1 fruit fly cellular context compared by ENCODE assay signal in the genomic region with DNA sequence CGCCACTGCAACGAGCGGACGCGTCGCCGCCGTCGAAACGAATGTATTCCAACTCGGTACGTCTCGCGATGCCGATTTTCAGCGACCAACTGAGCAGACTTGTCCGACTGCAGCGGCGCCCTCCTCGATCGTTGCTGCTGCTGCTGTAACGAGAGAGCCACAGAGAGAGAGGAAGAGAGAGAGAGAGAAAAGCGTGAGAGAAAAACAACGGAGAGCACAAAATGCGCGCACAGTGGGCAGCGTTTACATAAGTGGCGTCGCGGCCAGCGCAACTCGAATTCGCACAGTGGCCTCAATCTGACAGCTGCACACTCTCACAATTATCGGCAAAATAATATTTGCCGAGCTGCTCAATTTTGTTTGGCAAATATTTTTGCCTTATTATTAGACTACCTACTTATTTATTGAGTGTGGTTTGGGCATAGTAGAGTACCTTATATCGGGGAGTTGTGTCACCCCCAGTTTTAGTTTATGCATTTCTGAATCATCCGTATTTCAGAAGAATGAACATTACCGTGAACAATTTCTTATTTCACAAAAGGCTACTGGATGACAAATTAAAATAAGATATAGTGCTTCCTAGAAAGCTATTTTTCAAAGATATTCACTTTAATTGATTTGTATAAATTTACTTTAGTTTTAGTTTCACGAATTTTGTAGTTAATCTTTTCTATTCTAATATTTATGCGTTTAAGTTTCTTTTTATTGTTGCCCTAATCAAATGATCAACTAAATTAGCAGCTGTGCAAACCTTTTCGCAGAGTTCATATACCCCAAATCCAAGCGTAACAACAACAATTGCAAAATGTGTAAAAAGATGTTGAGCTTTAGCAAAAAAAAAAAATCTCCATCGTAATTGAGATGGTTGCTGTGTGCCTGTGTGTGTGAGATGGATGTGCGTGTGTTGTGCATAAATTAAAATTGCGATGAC.
TF ChIP-seq lines count a peak whose summit lies in the region.

No protein-coding gene starts in this region.

TF ChIP-seq in whole organism, embryonic, 481 proteins besides CTCF, POLR2A, EP300 and RAD21 (continued from another document and continues in another):
- no peak for TF ChIP-seq Dek (tag; optimal IDR thresholded peaks at IDR 0.05; lab: Kevin White, UChicago)
- no peak for TF ChIP-seq Kr (GFP tag; optimal IDR thresholded peaks at IDR 0.05; lab: Kevin White, UChicago)
- peak; percentile 49 for TF ChIP-seq gsb-n (tag; optimal IDR thresholded peaks at IDR 0.05; lab: Kevin White, UChicago)
- TF ChIP-seq bsh (GFP tag; optimal IDR thresholded peaks at IDR 0.05; lab: Kevin White, UChicago), result peak in 1 of 2 experiments; percentile 58
- TF ChIP-seq kay (GFP tag; optimal IDR thresholded peaks at IDR 0.05; lab: Kevin White, UChicago), result peak; percentile 68
- TF ChIP-seq CG8944 (GFP tag; optimal IDR thresholded peaks at IDR 0.05; lab: Kevin White, UChicago), result peak; percentile 71
- peak; percentile 46; the same call in 1 of the 2 replicates for TF ChIP-seq danr (GFP tag; IDR thresholded peaks at IDR 0.05; lab: Robert Waterston, UW)
- TF ChIP-seq CG10959 (GFP tag; IDR thresholded peaks at IDR 0.05; lab: Robert Waterston, UW), result 0 out of 2 replicates have a peak, but pooled peaks have one; percentile 20
- TF ChIP-seq Rfx (GFP tag; IDR thresholded peaks at IDR 0.05; lab: Robert Waterston, UW), result peak; percentile 87
- peak; percentile 74 for TF ChIP-seq Deaf1 (tag; optimal IDR thresholded peaks at IDR 0.05; lab: Kevin White, UChicago)
- TF ChIP-seq D19A (tag; optimal IDR thresholded peaks at IDR 0.05; lab: Kevin White, UChicago), result peak; percentile 74
- no peak for TF ChIP-seq Eip74EF (GFP tag; optimal IDR thresholded peaks at IDR 0.05; lab: Kevin White, UChicago)
- TF ChIP-seq CG7928 (GFP tag; optimal IDR thresholded peaks at IDR 0.05; lab: Kevin White, UChicago), result no peak
- TF ChIP-seq slbo (GFP tag; IDR thresholded peaks at IDR 0.05; lab: Robert Waterston, UW), result peak; percentile 89
- peak; percentile 70 for TF ChIP-seq CG3281 (GFP tag; optimal IDR thresholded peaks at IDR 0.05; lab: Kevin White, UChicago)
- TF ChIP-seq CG12071 (GFP tag; optimal IDR thresholded peaks at IDR 0.05; lab: Kevin White, UChicago), result peak; percentile 38
- TF ChIP-seq repo (GFP tag; optimal IDR thresholded peaks at IDR 0.05; lab: Kevin White, UChicago), result peak; percentile 56
- peak in 1 of 2 experiments; percentile 86 for TF ChIP-seq eve (GFP tag; optimal IDR thresholded peaks at IDR 0.05; lab: Kevin White, UChicago)
- TF ChIP-seq CG11398 (GFP tag; optimal IDR thresholded peaks at IDR 0.05; lab: Kevin White, UChicago), result no peak
- peak; percentile 92 to 100 for TF ChIP-seq Trl (optimal IDR thresholded peaks at IDR 0.05; lab: Kevin White, UChicago)
- peak; percentile 76 for TF ChIP-seq Trl (GFP tag; optimal IDR thresholded peaks at IDR 0.05; lab: Kevin White, UChicago)
- TF ChIP-seq CG15269 (tag; optimal IDR thresholded peaks at IDR 0.05; lab: Kevin White, UChicago), result peak; percentile 43
- peak; percentile 52 for TF ChIP-seq org-1 (GFP tag; optimal IDR thresholded peaks at IDR 0.05; lab: Kevin White, UChicago)
- TF ChIP-seq gcm (GFP tag; optimal IDR thresholded peaks at IDR 0.05; lab: Kevin White, UChicago), result peak; percentile 2
- TF ChIP-seq wor (GFP tag; IDR thresholded peaks at IDR 0.05; lab: Robert Waterston, UW), result peak; percentile 34; the same call in 1 of the 2 replicates
- TF ChIP-seq Hsf (GFP tag; optimal IDR thresholded peaks at IDR 0.05; lab: Kevin White, UChicago), result peak; percentile 69
- TF ChIP-seq trem (tag; optimal IDR thresholded peaks at IDR 0.05; lab: Kevin White, UChicago), result peak; percentile 4
- peak; percentile 36 for TF ChIP-seq Myb (GFP tag; optimal IDR thresholded peaks at IDR 0.05; lab: Kevin White, UChicago)
- no peak for TF ChIP-seq hbn (GFP tag; IDR thresholded peaks at IDR 0.05; lab: Robert Waterston, UW; ENCODE audit: partially characterized antibody)
- TF ChIP-seq CG4820 (GFP tag; optimal IDR thresholded peaks at IDR 0.05; lab: Kevin White, UChicago), result peak; percentile 49
- TF ChIP-seq Ptx1 (GFP tag; IDR thresholded peaks at IDR 0.05; lab: Robert Waterston, UW), result peak; percentile 70
- peak; percentile 41 for TF ChIP-seq cwo (GFP tag; optimal IDR thresholded peaks at IDR 0.05; lab: Kevin White, UChicago)
- peak; percentile 66 for TF ChIP-seq CG11085 (GFP tag; IDR thresholded peaks at IDR 0.05; lab: Robert Waterston, UW)
- no peak for TF ChIP-seq ftz-f1 (GFP tag; optimal IDR thresholded peaks at IDR 0.05; lab: Kevin White, UChicago)
- TF ChIP-seq ems (GFP tag; optimal IDR thresholded peaks at IDR 0.05; lab: Kevin White, UChicago), result peak; percentile 69
- peak; percentile 14 for TF ChIP-seq CG13123 (GFP tag; optimal IDR thresholded peaks at IDR 0.05; lab: Kevin White, UChicago)
- peak in 1 of 3 experiments; percentile 26 for TF ChIP-seq Stat92E (GFP tag; optimal IDR thresholded peaks at IDR 0.05; lab: Kevin White, UChicago)
- TF ChIP-seq ham (GFP tag; IDR thresholded peaks at IDR 0.05; lab: Robert Waterston, UW), result no peak
- TF ChIP-seq lmd (GFP tag; IDR thresholded peaks at IDR 0.05; lab: Robert Waterston, UW), result peak; percentile 69
- peak; percentile 74 for TF ChIP-seq bcd (GFP tag; optimal IDR thresholded peaks at IDR 0.05; lab: Kevin White, UChicago)
- TF ChIP-seq CG2712 (tag; optimal IDR thresholded peaks at IDR 0.05; lab: Kevin White, UChicago), result peak; percentile 63
- peak; percentile 61; the same call in 1 of the 2 replicates for TF ChIP-seq seq (GFP tag; IDR thresholded peaks at IDR 0.05; lab: Robert Waterston, UW)
- 0 out of 2 replicates have a peak, but pooled peaks have one; percentile 45 for TF ChIP-seq sna (GFP tag; IDR thresholded peaks at IDR 0.05; lab: Robert Waterston, UW; ENCODE audit: partially characterized antibody)
- TF ChIP-seq ac (GFP tag; optimal IDR thresholded peaks at IDR 0.05; lab: Kevin White, UChicago), result no peak
- TF ChIP-seq CG1024 (GFP tag; IDR thresholded peaks at IDR 0.05; lab: Robert Waterston, UW), result peak; percentile 47; the same call in 1 of the 2 replicates
- TF ChIP-seq H15 (GFP tag; IDR thresholded peaks at IDR 0.05; lab: Robert Waterston, UW), result peak; percentile 65; the same call in 1 of the 3 replicates
- no peak for TF ChIP-seq CG14860 (GFP tag; IDR thresholded peaks at IDR 0.05; lab: Robert Waterston, UW; ENCODE audit: partially characterized antibody)
- no peak for TF ChIP-seq gfzf (GFP tag; optimal IDR thresholded peaks at IDR 0.05; lab: Kevin White, UChicago)
- peak; percentile 69 for TF ChIP-seq gem (tag; optimal IDR thresholded peaks at IDR 0.05; lab: Kevin White, UChicago)
- TF ChIP-seq exex (tag; optimal IDR thresholded peaks at IDR 0.05; lab: Kevin White, UChicago), result no peak
- TF ChIP-seq CrebB (tag; optimal IDR thresholded peaks at IDR 0.05; lab: Kevin White, UChicago), result no peak
- TF ChIP-seq CG6689 (GFP tag; IDR thresholded peaks at IDR 0.05; lab: Robert Waterston, UW), result peak; percentile 76
- peak; percentile 70 for TF ChIP-seq Hr3 (GFP tag; optimal IDR thresholded peaks at IDR 0.05; lab: Kevin White, UChicago)
- peak; percentile 45 for TF ChIP-seq fd96Cb (tag; optimal IDR thresholded peaks at IDR 0.05; lab: Kevin White, UChicago)
- TF ChIP-seq CG8089 (GFP tag; optimal IDR thresholded peaks at IDR 0.05; lab: Kevin White, UChicago), result peak; percentile 9
- TF ChIP-seq run (tag; optimal IDR thresholded peaks at IDR 0.05; lab: Kevin White, UChicago), result no peak
- TF ChIP-seq CG3847 (GFP tag; IDR thresholded peaks at IDR 0.05; lab: Robert Waterston, UW), result peak; percentile 74
- TF ChIP-seq CG8388 (GFP tag; optimal IDR thresholded peaks at IDR 0.05; lab: Kevin White, UChicago), result peak; percentile 54
- peak; percentile 90 for TF ChIP-seq Med (GFP tag; lab: Kevin White, UChicago)
- TF ChIP-seq Asciz (GFP tag; optimal IDR thresholded peaks at IDR 0.05; lab: Kevin White, UChicago), result peak; percentile 56
- TF ChIP-seq CG11696 (GFP tag; IDR thresholded peaks at IDR 0.05; lab: Robert Waterston, UW), result peak; percentile 51; the same call in 1 of the 2 replicates
- peak; percentile 14 for TF ChIP-seq CG10147 (GFP tag; optimal IDR thresholded peaks at IDR 0.05; lab: Kevin White, UChicago)
- TF ChIP-seq Doc2 (GFP tag; IDR thresholded peaks at IDR 0.05; lab: Robert Waterston, UW), result peak; percentile 34; the same call in 1 of the 2 replicates
- peak; percentile 48 for TF ChIP-seq CG11723 (GFP tag; optimal IDR thresholded peaks at IDR 0.05; lab: Kevin White, UChicago)
- TF ChIP-seq psq (GFP tag; optimal IDR thresholded peaks at IDR 0.05; lab: Kevin White, UChicago), result peak; percentile 35
- no peak for TF ChIP-seq mld (GFP tag; IDR thresholded peaks at IDR 0.05; lab: Robert Waterston, UW; ENCODE audit: partially characterized antibody)
- TF ChIP-seq dati (GFP tag; IDR thresholded peaks at IDR 0.05; lab: Robert Waterston, UW), result no peak
- TF ChIP-seq CG12236 (GFP tag; optimal IDR thresholded peaks at IDR 0.05; lab: Kevin White, UChicago), result peak; percentile 2
- TF ChIP-seq Lim3 (GFP tag; IDR thresholded peaks at IDR 0.05; lab: Robert Waterston, UW), result no peak
- TF ChIP-seq Sox100B (GFP tag; optimal IDR thresholded peaks at IDR 0.05; lab: Kevin White, UChicago), result peak; percentile 60
- peak; percentile 99 for TF ChIP-seq CG4707 (GFP tag; optimal IDR thresholded peaks at IDR 0.05; lab: Kevin White, UChicago)
- TF ChIP-seq dmrt11E (tag; optimal IDR thresholded peaks at IDR 0.05; lab: Kevin White, UChicago), result peak; percentile 31
- TF ChIP-seq hth (optimal IDR thresholded peaks at IDR 0.05; lab: Kevin White, UChicago), result no peak
- no peak for TF ChIP-seq ash1 (GFP tag; optimal IDR thresholded peaks at IDR 0.05; lab: Kevin White, UChicago)
- no peak for TF ChIP-seq p53 (GFP tag; optimal IDR thresholded peaks at IDR 0.05; lab: Kevin White, UChicago)
- peak; percentile 64 for TF ChIP-seq ap (GFP tag; IDR thresholded peaks at IDR 0.05; lab: Robert Waterston, UW)
- TF ChIP-seq mirr (GFP tag; optimal IDR thresholded peaks at IDR 0.05; lab: Kevin White, UChicago), result peak; percentile 35
- TF ChIP-seq pb (GFP tag; optimal IDR thresholded peaks at IDR 0.05; lab: Kevin White, UChicago), result peak; percentile 11
- TF ChIP-seq zfh1 (GFP tag; IDR thresholded peaks at IDR 0.05; lab: Robert Waterston, UW), result peak; percentile 73
- TF ChIP-seq pnt (GFP tag; optimal IDR thresholded peaks at IDR 0.05; lab: Kevin White, UChicago), result peak; percentile 58
- peak; percentile 20 for TF ChIP-seq CG18476 (GFP tag; optimal IDR thresholded peaks at IDR 0.05; lab: Kevin White, UChicago)
- no peak for TF ChIP-seq tup (GFP tag; optimal IDR thresholded peaks at IDR 0.05; lab: Kevin White, UChicago)
- peak; percentile 68 for TF ChIP-seq sisA (GFP tag; IDR thresholded peaks at IDR 0.05; lab: Robert Waterston, UW)
- TF ChIP-seq tgo (GFP tag; IDR thresholded peaks at IDR 0.05; lab: Robert Waterston, UW), result peak; percentile 63; the same call in 2 of the 3 replicates
- peak; percentile 69 for TF ChIP-seq lbe (GFP tag; optimal IDR thresholded peaks at IDR 0.05; lab: Kevin White, UChicago)
- peak; percentile 35; the same call in 1 of the 2 replicates for TF ChIP-seq Poxn (GFP tag; IDR thresholded peaks at IDR 0.05; lab: Robert Waterston, UW)
- TF ChIP-seq D (optimal IDR thresholded peaks at IDR 0.05; lab: Kevin White, UChicago), result no peak
- TF ChIP-seq D (GFP tag; optimal IDR thresholded peaks at IDR 0.05; lab: Kevin White, UChicago), result peak; percentile 25
- TF ChIP-seq unc-4 (GFP tag; IDR thresholded peaks at IDR 0.05; lab: Robert Waterston, UW; ENCODE audit: partially characterized antibody), result no peak
- TF ChIP-seq CG11247 (GFP tag; IDR thresholded peaks at IDR 0.05; lab: Robert Waterston, UW), result peak; percentile 72; the same call in 1 of the 2 replicates
- TF ChIP-seq ase (GFP tag; IDR thresholded peaks at IDR 0.05; lab: Robert Waterston, UW), result peak; percentile 72
- TF ChIP-seq CG31388 (GFP tag; optimal IDR thresholded peaks at IDR 0.05; lab: Kevin White, UChicago), result no peak
- no peak for TF ChIP-seq chn (GFP tag; optimal IDR thresholded peaks at IDR 0.05; lab: Kevin White, UChicago)
- peak; percentile 20 for TF ChIP-seq cato (GFP tag; optimal IDR thresholded peaks at IDR 0.05; lab: Kevin White, UChicago; ENCODE audit: borderline replicate concordance)
- peak; percentile 84 for TF ChIP-seq ci (GFP tag; IDR thresholded peaks at IDR 0.05; lab: Robert Waterston, UW)
- peak; percentile 57 for TF ChIP-seq Side (GFP tag; optimal IDR thresholded peaks at IDR 0.05; lab: Kevin White, UChicago)
- TF ChIP-seq CG2678 (tag; optimal IDR thresholded peaks at IDR 0.05; lab: Kevin White, UChicago), result peak; percentile 67
- TF ChIP-seq CG11093 (GFP tag; IDR thresholded peaks at IDR 0.05; lab: Robert Waterston, UW), result peak; percentile 58; the same call in 2 of the 3 replicates
- peak in 1 of 2 experiments; percentile 53 for TF ChIP-seq Hr51 (GFP tag; optimal IDR thresholded peaks at IDR 0.05; lab: Kevin White, UChicago)
- TF ChIP-seq Ets97D (GFP tag; optimal IDR thresholded peaks at IDR 0.05; lab: Kevin White, UChicago), result peak; percentile 10
- no peak for TF ChIP-seq sd (tag; optimal IDR thresholded peaks at IDR 0.05; lab: Kevin White, UChicago)
- no peak; the same call in 2 of the 3 replicates for TF ChIP-seq gce (GFP tag; IDR thresholded peaks at IDR 0.05; lab: Robert Waterston, UW)
- no peak for TF ChIP-seq peb (GFP tag; IDR thresholded peaks at IDR 0.05; lab: Robert Waterston, UW)
- TF ChIP-seq CG14965 (GFP tag; optimal IDR thresholded peaks at IDR 0.05; lab: Kevin White, UChicago; ENCODE audit: borderline replicate concordance), result no peak
- TF ChIP-seq CG17361 (GFP tag; IDR thresholded peaks at IDR 0.05; lab: Robert Waterston, UW), result peak; percentile 75
- TF ChIP-seq tll (GFP tag; optimal IDR thresholded peaks at IDR 0.05; lab: Kevin White, UChicago), result no peak
- peak; percentile 60; the same call in 2 of the 3 replicates for TF ChIP-seq Optix (GFP tag; IDR thresholded peaks at IDR 0.05; lab: Robert Waterston, UW)
- no peak for TF ChIP-seq CG10431 (GFP tag; optimal IDR thresholded peaks at IDR 0.05; lab: Kevin White, UChicago)
- TF ChIP-seq CG18764 (GFP tag; optimal IDR thresholded peaks at IDR 0.05; lab: Kevin White, UChicago), result peak; percentile 29
- peak; percentile 58 for TF ChIP-seq Adf1 (GFP tag; IDR thresholded peaks at IDR 0.05; lab: Robert Waterston, UW)
- TF ChIP-seq MBD-R2 (GFP tag; IDR thresholded peaks at IDR 0.05; lab: Robert Waterston, UW), result no peak
- TF ChIP-seq Doc3 (GFP tag; IDR thresholded peaks at IDR 0.05; lab: Robert Waterston, UW; ENCODE audit: partially characterized antibody), result 0 out of 3 replicates have a peak, but pooled peaks have one; percentile 19
- TF ChIP-seq pho (GFP tag; optimal IDR thresholded peaks at IDR 0.05; lab: Kevin White, UChicago), result peak; percentile 60
- no peak for TF ChIP-seq YL-1 (GFP tag; optimal IDR thresholded peaks at IDR 0.05; lab: Kevin White, UChicago)
- no peak for TF ChIP-seq br (optimal IDR thresholded peaks at IDR 0.05; lab: Kevin White, UChicago)
- TF ChIP-seq dan (GFP tag; IDR thresholded peaks at IDR 0.05; lab: Robert Waterston, UW), result no peak
- peak; percentile 71 for TF ChIP-seq Sox102F (GFP tag; optimal IDR thresholded peaks at IDR 0.05; lab: Kevin White, UChicago)
